Worm (Caenorhabditis elegans) whole organism, L1 larva: ENCODE data around the gene Y15E3A.4.

Experiments
- aly-2 ChIP-seq: fragments of 150-350 bp; optimal IDR thresholded peaks from 2 replicates; lab custom pipeline; 2014; ENCODE audit warnings: missing biosample characterization, missing genetic modification characterization
- ama-1 ChIP-seq: fragments of 150-350 bp; optimal IDR thresholded peaks from 2 replicates; lab custom pipeline; 2014
- ceh-82 ChIP-seq, 3 experiments: fragments of 150-350 bp in 1 of 3; sonication (generic microtip) in 2 of 3; optimal IDR thresholded peaks; 2 replicates each; lab custom pipeline; 2014 to 2017; ENCODE audit warnings: missing biosample characterization in 3 of 3, missing genetic modification characterization in 3 of 3
- ets-5 ChIP-seq: fragments of 200-800 bp; sonication (Bioruptor generic); IDR thresholded peaks from 2 replicates; pipeline ENCODE4 v1.3.6; 2022; ENCODE audit warnings: missing genetic modification characterization, missing compliant biosample characterization
- fkh-8 ChIP-seq: sonication (generic microtip); optimal IDR thresholded peaks from 2 replicates; lab custom pipeline; 2016; ENCODE audit warnings: mild to moderate bottlenecking, missing genetic modification characterization, missing compliant biosample characterization
- jun-1 ChIP-seq: fragments of 150-350 bp; optimal IDR thresholded peaks from 2 replicates; lab custom pipeline; 2014; ENCODE audit warnings: missing biosample characterization, missing genetic modification reagents, missing genetic modification characterization
- lin-35 ChIP-seq, 2 experiments: fragments of 150-350 bp; optimal IDR thresholded peaks; 2 replicates each; lab custom pipeline; 2014; ENCODE audit warnings: missing biosample characterization in 2 of 2, missing genetic modification characterization in 2 of 2, missing genetic modification reagents in 2 of 2
- mef-2 ChIP-seq: fragments of 150-350 bp; optimal IDR thresholded peaks from 2 replicates; lab custom pipeline; 2014; ENCODE audit warnings: missing biosample characterization, missing genetic modification characterization
- nhr-76 ChIP-seq: sonication (generic microtip); optimal IDR thresholded peaks from 2 replicates; lab custom pipeline; 2017; ENCODE audit warnings: missing biosample characterization, missing genetic modification characterization
- pag-3 ChIP-seq: sonication (generic microtip); optimal IDR thresholded peaks from 2 replicates; lab custom pipeline; 2017; ENCODE audit warnings: missing genetic modification characterization, mild to moderate bottlenecking, missing compliant biosample characterization, antibody characterized with exemption, borderline replicate concordance; ENCODE audit not compliant: insufficient read depth
- snpc-4 ChIP-seq: fragments of 150-350 bp; optimal IDR thresholded peaks from 2 replicates; lab custom pipeline; 2014; ENCODE audit warnings: missing biosample characterization, missing genetic modification characterization
- sup-37 ChIP-seq: fragments of 200-800 bp; sonication (Bioruptor generic); optimal IDR thresholded peaks from 2 replicates; lab custom pipeline; 2018; ENCODE audit warnings: mild to moderate bottlenecking, missing genetic modification characterization, missing compliant biosample characterization
- tbx-2 ChIP-seq: sonication (generic microtip); optimal IDR thresholded peaks from 2 replicates; lab custom pipeline; 2016; ENCODE audit warnings: missing genetic modification characterization, missing compliant biosample characterization

DNA sequence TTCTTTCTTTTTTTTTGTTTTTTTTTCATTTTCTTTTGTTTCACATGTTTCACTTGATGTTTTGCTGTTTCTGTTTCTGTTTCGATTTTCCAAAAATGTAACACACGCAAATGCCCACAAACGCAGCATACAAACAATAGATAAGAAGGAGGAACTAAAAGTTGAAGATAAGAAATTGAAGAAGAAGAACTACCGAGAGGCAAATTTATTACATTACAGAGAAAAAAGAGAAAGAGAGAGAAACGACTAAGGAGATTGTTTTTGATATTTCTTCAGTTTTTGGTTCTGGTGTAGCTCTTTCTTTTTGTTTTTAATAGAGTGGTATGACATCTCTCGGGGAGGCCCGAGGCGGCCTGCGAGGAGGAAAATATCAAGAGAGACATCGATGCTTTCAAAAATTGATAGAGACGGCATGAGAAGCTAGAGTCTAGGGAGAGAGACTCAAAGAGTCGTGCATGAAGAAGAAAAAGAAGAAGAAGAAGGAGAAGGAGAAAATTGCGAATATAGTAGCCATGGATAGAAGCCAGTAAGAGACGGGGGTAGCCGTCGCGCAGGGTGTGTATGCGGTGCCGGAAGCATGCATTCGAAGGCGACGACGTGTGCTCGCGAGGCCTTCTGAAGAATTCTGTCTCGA lies 42.8 kb downstream of the Y15E3A.4 start:
- TF ChIP-seq sup-37 (no peak), nhr-76 (tag; lab: Kevin White, UChicago) (no peak), ceh-82 (tag; optimal IDR thresholded peaks at IDR 0.05; lab: Kevin White, UChicago) (peak in 2 of 3 experiments; percentile 2 to 48), pag-3 (no peak), aly-2 (tag; lab: Kevin White, UChicago) (no peak), ama-1 (no peak), ets-5 (GFP tag; lab: Robert Waterston, UW) (no peak), snpc-4 (tag; lab: Kevin White, UChicago) (peak; percentile 3), fkh-8 (tag; lab: Kevin White, UChicago) (peak; percentile 74), lin-35 (GFP tag; optimal IDR thresholded peaks at IDR 0.05; lab: Kevin White, UChicago) (peak; percentile 28 to 30), tbx-2 (tag; lab: Kevin White, UChicago) (peak; percentile 64), jun-1 (tag; lab: Kevin White, UChicago) (no peak), mef-2 (tag; lab: Kevin White, UChicago) (no peak)
